Fruit fly (Drosophila melanogaster) S2 (cell line): ENCODE measurements around the gene BuGZ.
A peak's percentile ranks its signal among the peaks of the same experiment; 100 is the strongest.

ENCODE experiments used
- CG8478 ChIP-seq: fragments of >200 bp; optimal IDR thresholded peaks from 2 replicates; lab custom pipeline; 2018
- CTCF ChIP-seq, 2 experiments: fragments of >200 bp; optimal IDR thresholded peaks; 2 replicates each; lab custom pipeline; 2018

The BuGZ gene

DNA sequence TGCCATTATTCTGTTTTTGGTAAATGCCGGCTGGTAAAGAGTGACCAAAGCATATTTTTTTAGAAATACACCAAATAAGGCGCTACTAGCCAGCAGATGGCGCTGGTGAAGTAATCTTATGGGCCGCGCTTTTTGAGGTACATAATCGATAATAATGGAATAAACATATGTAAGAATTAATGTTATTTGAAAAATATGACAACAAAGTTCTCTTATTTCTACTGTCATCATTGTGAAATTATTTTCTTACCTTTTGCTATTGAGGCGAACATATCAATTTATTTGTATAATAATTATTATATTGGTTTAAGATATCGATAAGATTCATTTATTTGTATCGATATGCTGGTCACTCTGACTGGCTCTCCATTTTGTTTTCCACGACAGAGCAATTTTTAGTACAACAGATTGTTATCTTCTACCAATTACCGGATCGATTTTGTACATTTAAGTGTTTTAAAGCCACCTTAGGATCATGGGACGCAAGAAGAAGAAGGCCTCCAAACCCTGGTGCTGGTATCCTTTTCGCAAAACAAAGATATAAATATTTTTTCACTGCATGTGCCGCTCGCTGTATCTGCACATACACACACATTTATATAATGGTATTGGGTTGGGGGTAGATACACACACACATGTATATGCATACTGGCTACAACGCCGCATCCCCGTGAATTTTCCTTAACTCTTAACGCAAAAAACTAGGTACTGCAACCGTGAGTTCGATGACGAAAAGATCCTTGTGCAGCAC, at the start of gene BuGZ, which contains the start of gene LSm7:
Gene BuGZ, plus strand, starts transcription at position 351 of the 751 bp plus-strand sequence.
Gene LSm7, minus strand, starts transcription at position 46 of the 751 bp plus-strand sequence.
- TF ChIP-seq CTCF (optimal IDR thresholded peaks at IDR 0.05; lab: Kevin White, UChicago) (peak; percentile 83 to 89), CG8478 (no peak)

DNA sequence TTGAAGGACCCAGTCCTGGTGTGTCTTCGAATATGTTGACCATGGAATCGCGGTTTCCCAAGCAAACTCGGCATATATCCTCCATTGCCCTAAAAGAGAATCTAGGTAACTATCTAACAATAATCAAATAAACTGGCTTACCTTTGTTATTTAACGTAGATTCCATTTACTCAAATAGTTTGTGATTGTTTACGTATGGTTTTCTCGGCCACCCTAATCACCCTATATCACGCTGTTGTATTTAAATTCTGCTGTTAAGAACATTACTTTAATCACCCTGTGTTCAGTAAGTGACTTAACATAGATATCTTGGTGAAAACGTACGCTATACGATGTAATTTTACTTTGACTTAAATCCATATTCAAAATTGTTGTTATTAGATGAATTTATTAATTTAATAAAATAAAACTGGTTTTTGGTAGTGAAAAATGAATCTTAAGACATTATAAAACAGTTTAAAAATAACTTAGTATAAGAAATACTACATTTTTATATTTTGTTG, 40.1 kb upstream of the BuGZ start:
- no peak for TF ChIP-seq CTCF (optimal IDR thresholded peaks at IDR 0.05; lab: Kevin White, UChicago)
- TF ChIP-seq CG8478: no peak

DNA sequence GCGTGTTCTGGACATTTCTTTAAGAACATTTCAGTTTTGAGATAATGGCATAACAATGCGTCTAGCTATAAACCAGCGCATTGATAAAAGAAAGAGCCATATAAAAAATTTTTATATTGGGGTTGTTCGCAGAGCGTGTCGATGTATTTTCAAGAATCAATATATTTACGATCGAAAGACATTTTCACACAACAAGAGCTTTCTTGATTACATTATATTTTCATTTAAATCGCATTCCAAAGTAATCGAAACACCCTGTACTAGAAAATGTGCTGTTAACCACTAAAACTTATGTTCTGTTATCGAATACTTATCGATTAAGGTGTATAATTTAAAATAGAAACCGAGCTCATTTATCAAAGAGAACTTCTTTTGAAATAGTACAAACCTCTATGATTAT, 39.5 kb upstream of the BuGZ start:
- TF ChIP-seq CTCF (optimal IDR thresholded peaks at IDR 0.05; lab: Kevin White, UChicago) (no peak), CG8478 (no peak)

DNA sequence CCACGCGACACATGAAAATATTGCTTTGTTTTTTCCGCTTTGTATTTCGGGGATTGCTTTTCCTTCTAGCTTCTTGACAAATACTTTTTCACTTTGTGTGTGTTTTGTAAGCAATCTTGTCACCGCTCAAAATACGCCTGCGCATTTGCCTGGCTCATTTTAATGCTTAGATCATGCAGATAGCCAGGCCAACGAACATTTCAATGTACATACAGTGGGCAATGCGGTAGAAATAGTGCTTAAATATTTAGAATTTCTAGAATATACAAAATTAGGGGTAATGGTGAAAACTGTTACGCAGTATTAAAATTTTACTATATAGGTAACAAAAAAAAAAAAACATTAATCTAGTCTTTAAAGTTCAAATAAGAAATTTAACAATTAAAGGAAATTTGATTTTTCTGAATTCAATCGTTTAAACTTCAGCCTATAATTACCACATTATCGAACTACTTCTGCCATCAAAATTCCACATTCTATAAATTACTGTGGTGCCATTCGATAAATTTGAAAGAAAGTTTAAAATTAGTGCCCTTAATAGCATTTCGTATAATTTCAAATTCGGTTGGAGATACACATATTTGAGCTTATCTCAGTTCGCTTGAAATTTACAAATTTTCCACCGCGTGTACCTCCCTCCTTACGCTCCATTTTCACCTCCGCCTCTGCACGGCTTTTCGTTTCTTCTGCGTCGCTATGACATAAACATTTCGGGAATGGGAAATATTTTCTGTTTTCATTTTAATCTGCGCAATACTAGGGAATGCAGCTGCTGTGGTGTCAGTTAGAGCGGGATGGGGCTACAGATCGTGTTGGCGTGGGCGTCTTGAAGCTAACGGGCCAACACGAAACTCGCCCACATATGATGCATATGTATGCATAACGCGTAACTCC, 36.1 kb upstream of the BuGZ start:
- TF ChIP-seq CG8478 (no peak), CTCF (optimal IDR thresholded peaks at IDR 0.05; lab: Kevin White, UChicago) (no peak)

DNA sequence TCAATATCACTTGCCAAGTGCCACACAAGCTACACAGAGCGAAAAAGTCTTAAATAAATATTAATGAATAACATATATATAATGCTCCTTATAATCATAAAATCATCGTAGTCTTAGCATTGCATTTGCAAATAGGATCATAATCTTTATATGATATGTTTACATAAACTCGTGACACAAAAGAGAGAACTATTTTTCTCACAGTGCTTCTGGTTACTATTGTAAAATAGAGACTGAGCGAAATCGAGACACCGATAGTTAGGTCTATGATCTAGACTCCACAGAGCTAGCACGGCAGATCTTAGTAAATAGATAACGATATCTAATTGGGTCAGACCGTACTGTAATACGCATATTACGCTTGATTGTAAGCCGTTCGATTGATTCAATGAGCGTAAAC, 33.5 kb upstream of the BuGZ start:
- TF ChIP-seq CG8478 (no peak), CTCF (optimal IDR thresholded peaks at IDR 0.05; lab: Kevin White, UChicago) (no peak)

DNA sequence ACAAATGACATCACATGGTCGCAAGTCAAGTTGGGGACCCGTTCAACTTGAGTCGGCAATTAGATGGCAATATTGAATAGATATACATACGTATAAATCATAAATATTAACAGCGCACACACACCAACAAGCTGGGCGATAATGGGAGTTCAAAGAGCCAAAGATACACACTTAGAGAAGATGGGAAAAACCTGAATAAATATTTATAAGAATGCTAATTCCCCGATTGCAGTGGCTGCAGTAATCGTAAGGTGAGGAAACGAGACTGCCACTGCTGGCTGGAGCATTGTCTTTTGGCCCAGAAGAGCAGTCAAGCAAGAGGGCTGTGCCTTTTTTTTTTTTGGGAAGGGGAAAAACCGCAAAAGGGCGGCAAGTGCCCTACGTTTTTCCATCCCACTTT, 33.0 kb upstream of the BuGZ start:
- TF ChIP-seq CTCF (optimal IDR thresholded peaks at IDR 0.05; lab: Kevin White, UChicago) (no peak), CG8478 (no peak)

DNA sequence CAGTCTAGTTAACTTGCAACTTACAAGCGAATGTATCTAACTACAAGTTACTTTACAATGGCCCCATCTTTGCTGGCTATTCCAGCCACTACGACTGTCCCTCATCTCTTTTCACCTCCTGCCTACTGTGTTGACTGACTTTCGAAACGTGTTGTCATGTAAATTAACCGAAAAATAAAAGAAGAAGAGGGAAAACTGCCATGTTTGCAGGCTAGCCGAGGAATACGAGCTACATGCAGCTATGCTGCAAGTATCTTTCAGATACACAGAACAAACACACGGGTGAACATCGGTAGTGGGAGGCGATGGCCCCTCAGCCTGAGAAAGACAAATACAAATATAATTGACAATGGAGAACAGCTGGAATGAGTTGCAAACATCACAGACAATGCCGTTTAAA, 32.5 kb upstream of the BuGZ start:
- TF ChIP-seq CG8478 (no peak), CTCF (optimal IDR thresholded peaks at IDR 0.05; lab: Kevin White, UChicago) (no peak)

DNA sequence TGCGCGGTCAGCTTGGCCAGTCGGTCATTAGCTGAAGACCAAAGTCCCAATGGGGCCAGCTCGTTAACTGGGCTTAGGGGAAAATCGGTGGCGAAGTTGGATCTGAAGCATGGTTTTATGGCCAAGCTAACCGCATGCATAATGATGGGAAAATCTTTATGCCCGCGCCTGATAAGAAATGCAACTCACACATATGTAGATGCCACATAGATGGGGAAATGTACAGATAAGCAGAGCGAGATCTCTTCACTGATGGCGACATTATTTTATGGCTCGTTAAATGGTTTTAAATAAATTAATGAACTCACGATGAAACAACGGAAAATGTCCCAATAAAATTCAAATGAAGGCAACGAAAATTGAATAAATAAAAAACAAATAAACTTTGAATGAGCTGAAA, 31.3 kb upstream of the BuGZ start:
- TF ChIP-seq CTCF (optimal IDR thresholded peaks at IDR 0.05; lab: Kevin White, UChicago): no peak

DNA sequence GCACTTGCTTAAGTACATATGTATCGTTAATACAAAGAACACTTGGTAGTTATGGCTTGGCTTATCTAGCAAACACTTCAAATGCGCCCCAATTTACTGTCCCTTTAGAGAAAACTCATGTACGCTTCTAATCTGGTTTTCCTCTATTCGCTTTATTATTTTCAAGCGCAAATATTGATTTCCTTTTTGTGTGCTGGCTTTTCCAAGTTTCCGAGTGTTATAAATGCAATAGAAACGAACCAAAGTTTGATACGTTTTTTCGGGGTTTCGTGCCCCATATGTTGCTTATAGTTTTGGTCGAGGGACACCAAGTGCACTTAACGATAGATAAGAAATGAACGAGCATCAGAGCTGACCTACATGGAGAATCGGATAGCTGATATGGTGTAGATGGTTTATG, 29.3 kb upstream of the BuGZ start:
- no peak for TF ChIP-seq CG8478
- no peak for TF ChIP-seq CTCF (optimal IDR thresholded peaks at IDR 0.05; lab: Kevin White, UChicago)

DNA sequence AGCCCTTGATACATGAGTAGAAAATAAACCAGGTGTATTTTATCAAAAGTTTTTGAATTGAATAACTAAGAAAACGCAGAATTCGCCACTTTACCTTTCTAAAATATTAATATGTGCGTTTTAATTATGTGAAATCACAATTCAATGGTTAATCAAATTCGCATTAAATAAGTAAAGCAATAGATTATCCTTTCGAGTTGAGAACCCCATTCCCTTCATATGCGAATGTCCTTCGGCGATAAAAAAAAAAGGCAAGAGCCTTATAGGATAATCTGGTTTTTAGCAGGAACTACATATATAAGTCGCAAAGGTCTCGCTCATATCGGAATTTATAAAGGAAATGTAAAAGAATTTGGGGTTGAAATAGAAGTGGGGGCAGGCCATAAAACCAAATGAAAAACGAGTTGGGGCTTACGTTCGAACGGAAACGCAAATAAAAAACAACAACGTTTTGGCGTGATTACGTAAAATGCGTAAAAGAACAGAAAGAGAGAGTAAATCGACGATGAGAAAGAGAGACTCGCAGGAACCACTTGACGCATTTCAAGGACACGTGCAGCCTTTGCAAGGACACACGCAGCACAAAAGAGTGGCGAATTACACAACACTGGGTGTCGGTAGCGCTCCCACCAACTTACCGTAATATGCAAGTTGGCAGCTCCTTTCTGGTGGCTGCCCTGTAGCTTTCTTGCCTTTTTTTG, 27.9 kb upstream of the BuGZ start:
- TF ChIP-seq CTCF (optimal IDR thresholded peaks at IDR 0.05; lab: Kevin White, UChicago): no peak
- no peak for TF ChIP-seq CG8478

DNA sequence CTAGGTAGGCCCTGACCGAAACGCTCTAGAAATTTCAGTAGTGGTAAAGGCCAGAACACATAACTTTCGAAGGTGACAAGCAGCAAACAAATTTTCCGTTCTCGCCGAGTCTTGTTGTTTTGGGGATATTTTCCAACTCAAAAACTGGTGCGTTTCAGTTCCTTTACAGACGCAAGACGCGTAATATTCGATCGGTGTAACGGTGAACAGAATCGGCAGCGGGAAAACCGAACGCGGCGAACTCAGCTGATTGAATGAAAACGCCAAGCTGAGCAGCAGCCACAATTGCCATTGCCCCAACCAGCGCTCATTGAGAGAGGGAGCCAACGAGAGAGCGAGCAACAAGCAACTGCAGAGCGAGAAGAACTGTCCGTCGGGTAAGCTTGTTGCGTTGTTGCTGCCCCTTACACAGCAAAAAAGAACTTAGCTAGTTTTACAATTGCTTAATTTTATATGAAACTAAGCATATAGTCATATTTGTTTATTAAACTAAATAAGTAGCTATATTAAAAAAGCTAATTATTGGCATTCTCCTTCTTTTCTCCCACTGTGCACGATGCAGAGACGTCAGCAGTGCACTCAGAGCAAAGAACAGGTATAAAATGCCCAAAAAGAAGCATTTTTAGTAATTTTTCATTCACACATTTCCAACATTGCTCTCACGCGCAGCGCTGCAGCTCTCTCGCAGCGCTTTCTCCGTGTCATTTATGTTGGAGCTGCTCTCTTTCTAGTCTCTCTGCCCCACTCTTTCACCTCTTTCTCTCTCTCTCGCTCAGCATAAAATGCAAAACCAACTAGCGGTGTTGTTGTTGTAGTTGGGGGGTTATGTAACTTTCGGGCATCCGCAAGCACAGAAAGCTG, 27.1 kb upstream of the BuGZ start, which contains the start of the genes Cyt-c-d and CG31808:
Gene Cyt-c-d, plus strand, starts transcription at position 51 of the 861 bp plus-strand sequence.
Gene CG31808, minus strand, starts transcription at position 355 of the 861 bp plus-strand sequence.
- TF ChIP-seq CG8478: no peak
- no peak for TF ChIP-seq CTCF (optimal IDR thresholded peaks at IDR 0.05; lab: Kevin White, UChicago)

DNA sequence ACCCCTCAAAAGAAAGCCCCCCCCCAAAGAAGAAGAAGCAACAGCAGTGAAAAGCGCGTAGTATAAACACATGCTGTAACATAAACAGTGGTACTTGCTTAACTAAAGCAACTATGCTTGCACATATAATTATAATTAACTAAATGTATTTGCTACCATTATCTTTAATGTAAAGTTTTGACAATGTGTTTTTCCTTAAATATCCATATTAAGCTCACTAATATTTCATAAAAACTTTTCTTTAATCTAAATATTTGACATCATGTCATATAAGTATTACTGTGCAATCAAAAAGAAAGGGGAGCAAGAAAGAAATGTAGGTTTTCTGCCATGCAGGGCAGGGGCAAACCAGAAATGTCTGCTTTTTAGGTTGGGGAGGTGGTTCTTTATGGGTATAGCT, 26.4 kb upstream of the BuGZ start:
- no peak for TF ChIP-seq CTCF (optimal IDR thresholded peaks at IDR 0.05; lab: Kevin White, UChicago)
- TF ChIP-seq CG8478: no peak

DNA sequence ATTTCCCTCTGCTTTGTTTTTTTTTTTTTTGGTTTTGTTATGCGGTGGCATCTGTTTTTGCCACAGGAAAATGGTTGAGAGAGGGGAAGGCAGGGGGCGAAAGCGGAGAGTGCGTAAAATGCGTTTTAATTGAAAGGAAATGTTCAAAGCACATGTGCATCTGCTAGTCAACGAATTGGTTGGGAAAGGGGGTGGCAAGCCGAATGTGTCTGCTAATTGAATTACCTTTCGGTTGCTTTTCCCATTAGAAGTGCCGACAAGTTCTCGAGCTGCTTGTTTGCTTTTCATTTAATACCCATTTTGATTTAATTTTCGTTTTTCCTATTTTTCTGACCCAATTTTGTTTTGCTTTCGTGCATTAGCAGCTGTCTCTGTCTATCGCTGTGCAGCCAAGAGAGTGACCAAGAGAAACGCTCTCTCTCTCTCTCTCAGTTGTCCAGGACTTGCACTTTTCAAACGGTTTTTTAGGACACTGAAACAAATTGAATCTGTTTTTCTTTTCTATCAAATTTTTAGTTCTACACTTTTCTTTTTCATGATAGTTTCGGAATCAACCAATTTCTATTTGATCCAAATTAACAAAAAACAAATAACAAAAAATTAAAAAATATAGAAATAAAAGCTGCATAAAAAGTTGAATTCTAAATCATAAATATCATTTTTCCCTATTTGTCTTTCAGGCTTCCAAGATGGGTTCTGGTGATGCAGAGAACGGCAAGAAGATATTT, 24.6 kb upstream of the BuGZ start:
- TF ChIP-seq CG8478 (no peak), CTCF (optimal IDR thresholded peaks at IDR 0.05; lab: Kevin White, UChicago) (no peak)
